Worm (Caenorhabditis elegans): ENCODE results near the gene srv-5.

Gene srv-5

ce11 chrX:4222779-4223387 lies 29.3 kb upstream of the srv-5 start (continued):
- TF ChIP-seq xnd-1 (tag; optimal IDR thresholded peaks at IDR 0.05), result no peak

- TF ChIP-seq B0019.2 (GFP tag; conservative IDR thresholded peaks at IDR 0.05) (no peak), tbx-9 (tag; optimal IDR thresholded peaks at IDR 0.05; ENCODE audit: borderline replicate concordance) (no peak), madf-10 (tag; optimal IDR thresholded peaks at IDR 0.05) (no peak), snpc-3.4 (tag; optimal IDR thresholded peaks at IDR 0.05) (no peak), ceh-27 (GFP tag; optimal IDR thresholded peaks at IDR 0.05) (no peak), cebp-1 (GFP tag; IDR thresholded peaks at IDR 0.05) (no peak), cebp-1 (tag; optimal IDR thresholded peaks at IDR 0.05) (no peak), snpc-1.1 (tag; optimal IDR thresholded peaks at IDR 0.05; ENCODE audit: insufficient read depth) (no peak), mel-28 (tag; optimal IDR thresholded peaks at IDR 0.05; ENCODE audit: borderline replicate concordance) (no peak), nhr-120 (GFP tag; IDR thresholded peaks at IDR 0.05) (no peak), madf-6 (GFP tag; IDR thresholded peaks at IDR 0.05) (no peak), nfya-2 (GFP tag; IDR thresholded peaks at IDR 0.05) (no peak), ztf-6 (GFP tag; IDR thresholded peaks at IDR 0.05) (no peak), mxl-1 (tag; optimal IDR thresholded peaks at IDR 0.05) (no peak), unc-62 (GFP tag; optimal IDR thresholded peaks at IDR 0.05) (no peak), mcd-1 (GFP tag; IDR thresholded peaks at IDR 0.05) (no peak), lag-1 (GFP tag; IDR thresholded peaks at IDR 0.05) (no peak), sea-2 (GFP tag; IDR thresholded peaks at IDR 0.05) (no peak), mes-4 (tag; optimal IDR thresholded peaks at IDR 0.05) (no peak), hmg-20 (GFP tag; IDR thresholded peaks at IDR 0.05) (no peak)
These were observed 16.4 kb upstream of the srv-5 start, which contains the start of gene rab-37 for ce11 chrX:4235752-4236151. Gene rab-37, minus strand, starts transcription at chrX:4235852.

- no peak for TF ChIP-seq nfyb-1 (GFP tag; IDR thresholded peaks at IDR 0.05)
These were observed 13.2 kb upstream of the srv-5 start for ce11 chrX:4238971-4239370.

- TF ChIP-seq Y53G8AR.9 (GFP tag; conservative IDR thresholded peaks at IDR 0.05) (0 out of 2 replicates have a peak, but pooled peaks have one; percentile 35), lir-1 (GFP tag; conservative IDR thresholded peaks at IDR 0.05) (no peak), lag-1 (GFP tag; IDR thresholded peaks at IDR 0.05) (no peak), nfya-2 (GFP tag; IDR thresholded peaks at IDR 0.05) (no peak), egrh-3 (GFP tag; IDR thresholded peaks at IDR 0.05) (no peak), F33H1.4 (GFP tag; IDR thresholded peaks at IDR 0.05) (no peak)
These were observed 7.5 kb upstream of the srv-5 start for ce11 chrX:4244489-4245123.

- no peak for TF ChIP-seq nfya-2 (GFP tag; IDR thresholded peaks at IDR 0.05)
- no peak for TF ChIP-seq attf-5 (GFP tag; optimal IDR thresholded peaks at IDR 0.05)
- no peak for TF ChIP-seq F55B11.4 (tag; optimal IDR thresholded peaks at IDR 0.05; ENCODE audit: borderline replicate concordance, insufficient read depth)
- no peak for TF ChIP-seq ceh-100 (GFP tag; IDR thresholded peaks at IDR 0.05)
- no peak for TF ChIP-seq unc-130 (GFP tag; optimal IDR thresholded peaks at IDR 0.05)
- TF ChIP-seq ztf-3 (GFP tag; optimal IDR thresholded peaks at IDR 0.05), result no peak
- no peak for TF ChIP-seq athp-1 (tag; optimal IDR thresholded peaks at IDR 0.05)
- TF ChIP-seq ceh-79 (tag; optimal IDR thresholded peaks at IDR 0.05), result no peak
- TF ChIP-seq B0035.1 (tag; optimal IDR thresholded peaks at IDR 0.05), result no peak
- TF ChIP-seq nhr-80 (tag; optimal IDR thresholded peaks at IDR 0.05), result peak; percentile 87
- TF ChIP-seq B0261.1 (tag; optimal IDR thresholded peaks at IDR 0.05), result no peak
- no peak for TF ChIP-seq lsy-27 (tag; optimal IDR thresholded peaks at IDR 0.05; ENCODE audit: borderline replicate concordance, insufficient read depth)
- TF ChIP-seq ztf-6 (GFP tag; IDR thresholded peaks at IDR 0.05), result no peak
- TF ChIP-seq Y95B8A.8 (GFP tag; IDR thresholded peaks at IDR 0.05), result no peak
- no peak for TF ChIP-seq K12H6.12 (tag; optimal IDR thresholded peaks at IDR 0.05)
- TF ChIP-seq die-1 (tag; optimal IDR thresholded peaks at IDR 0.05), result no peak
- 0 out of 2 replicates have a peak, but pooled peaks have one; percentile 15 for TF ChIP-seq nfyb-1 (GFP tag; IDR thresholded peaks at IDR 0.05)
- TF ChIP-seq cebp-1 (GFP tag; IDR thresholded peaks at IDR 0.05), result 0 out of 2 replicates have a peak, but pooled peaks have one; percentile 16
- TF ChIP-seq cebp-1 (tag; optimal IDR thresholded peaks at IDR 0.05), result peak; percentile 41
- TF ChIP-seq dpff-1 (tag; optimal IDR thresholded peaks at IDR 0.05), result no peak
These were observed 7.0 kb upstream of the srv-5 start for ce11 chrX:4245124-4245523.
